Worm (Caenorhabditis elegans) whole organism, L4 larva: ENCODE data around the gene Y47D7A.13.

ENCODE experiments used
- aly-2 ChIP-seq: sonication (generic microtip); optimal IDR thresholded peaks from 2 replicates; lab custom pipeline; 2018; ENCODE audit warnings: missing biosample characterization, missing genetic modification characterization
- pqm-1 ChIP-seq: sonication (generic microtip); optimal IDR thresholded peaks from 2 replicates; lab custom pipeline; 2017; ENCODE audit warnings: missing biosample characterization, missing genetic modification characterization
- unc-39 ChIP-seq: sonication (generic microtip); optimal IDR thresholded peaks from 2 replicates; lab custom pipeline; 2017; ENCODE audit warnings: missing biosample characterization, missing genetic modification characterization

- TF ChIP-seq unc-39 (tag; lab: Kevin White, UChicago) (no peak), pqm-1 (tag; lab: Kevin White, UChicago) (no peak), aly-2 (tag; lab: Kevin White, UChicago) (no peak)
Observed at ce11 chrV:4387402-4387801, 48.3 kb downstream of the Y47D7A.13 start, which contains the start of gene F13A2.9.
